Fruit fly (Drosophila melanogaster): ENCODE measurements around the gene CG13405.

Gene CG13405

DNA sequence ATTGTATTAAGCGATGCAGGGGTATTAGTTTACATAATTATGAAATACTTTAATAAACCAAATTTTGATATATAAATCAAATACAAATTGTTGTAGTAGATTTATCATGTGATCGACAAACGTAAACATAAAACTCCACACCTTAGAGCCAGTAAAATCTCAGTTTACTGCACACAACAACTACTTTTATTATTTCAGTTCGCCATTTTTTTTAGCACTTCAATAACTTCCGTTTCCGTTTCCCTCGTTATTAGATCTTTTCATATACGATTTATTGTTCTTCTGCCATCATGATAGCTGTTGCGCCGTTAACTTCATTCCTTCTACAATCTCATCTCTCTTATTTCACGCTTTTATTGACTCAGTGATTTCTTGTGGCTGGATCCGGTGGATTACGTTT lies at the start of gene CG13405:
TSS of gene CG13405 (minus strand) at position 101 of the 400 bp plus-strand sequence.
- TF ChIP-seq psq (optimal IDR thresholded peaks at IDR 0.05) (no peak), pan (optimal IDR thresholded peaks at IDR 0.05) (no peak), usp (GFP tag; optimal IDR thresholded peaks at IDR 0.05) (no peak), Dll (optimal IDR thresholded peaks at IDR 0.05) (no peak), CG8478 (optimal IDR thresholded peaks at IDR 0.05) (no peak), EcR (GFP tag; optimal IDR thresholded peaks at IDR 0.05) (no peak)

DNA sequence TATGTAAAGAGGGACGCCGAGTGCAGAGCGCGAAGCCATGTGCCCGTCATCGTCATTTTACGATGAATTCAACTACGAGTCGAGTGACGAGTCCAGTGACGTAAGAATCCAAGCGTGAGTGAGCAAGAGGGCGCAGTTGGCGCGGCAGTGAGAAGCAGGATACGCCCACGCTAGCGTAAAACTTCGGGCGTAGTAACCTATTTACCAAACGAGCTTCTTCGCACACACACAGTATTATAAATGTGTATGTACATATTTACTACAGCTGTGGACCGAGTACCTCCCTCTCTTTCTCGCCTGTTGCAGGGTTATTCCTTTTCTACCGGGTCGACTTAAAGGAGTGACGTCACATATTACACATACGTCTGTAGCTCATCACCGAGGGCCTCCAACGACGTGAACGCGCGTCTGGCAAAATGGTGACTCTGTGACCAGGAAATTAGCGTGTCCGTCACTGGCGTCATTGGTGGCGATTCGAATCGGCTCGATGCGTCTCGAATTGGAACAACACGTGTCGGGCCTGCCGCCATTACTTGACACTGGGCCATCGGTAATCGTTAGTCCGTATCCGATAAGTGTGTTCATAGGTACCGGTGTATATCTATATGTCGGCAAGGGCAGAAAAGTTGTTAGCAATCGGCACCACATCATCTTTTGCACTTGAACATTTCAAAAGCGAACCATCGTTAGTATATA lies 48.8 kb upstream of the CG13405 start:
- TF ChIP-seq Dll (optimal IDR thresholded peaks at IDR 0.05): no peak
- no peak for TF ChIP-seq EcR (GFP tag; optimal IDR thresholded peaks at IDR 0.05)
- no peak for TF ChIP-seq usp (GFP tag; optimal IDR thresholded peaks at IDR 0.05)
- TF ChIP-seq pan (optimal IDR thresholded peaks at IDR 0.05): no peak
- no peak for TF ChIP-seq psq (optimal IDR thresholded peaks at IDR 0.05)
- TF ChIP-seq CG8478 (optimal IDR thresholded peaks at IDR 0.05): no peak

DNA sequence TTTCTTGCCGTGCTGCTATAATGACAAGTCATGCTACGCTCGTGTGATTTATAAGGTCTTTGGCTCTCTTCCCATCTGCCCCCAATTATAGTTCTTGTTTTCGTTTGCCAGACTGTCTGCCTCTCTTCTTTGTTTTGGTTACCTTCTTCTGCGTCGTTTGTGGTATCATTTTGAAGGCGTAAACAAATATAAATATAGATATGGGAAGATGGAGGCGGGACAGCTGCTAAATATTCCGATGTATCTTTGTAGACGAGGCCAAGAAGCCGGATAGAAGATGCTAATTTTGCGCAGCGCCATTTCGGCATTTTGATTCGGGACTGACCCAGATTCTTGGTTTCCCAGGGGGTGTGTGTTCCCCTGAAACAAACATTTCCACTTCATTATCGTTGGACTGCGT lies 44.3 kb upstream of the CG13405 start:
- TF ChIP-seq Dll (optimal IDR thresholded peaks at IDR 0.05) (no peak), EcR (GFP tag; optimal IDR thresholded peaks at IDR 0.05) (no peak), usp (GFP tag; optimal IDR thresholded peaks at IDR 0.05) (no peak), CG8478 (optimal IDR thresholded peaks at IDR 0.05) (no peak), pan (optimal IDR thresholded peaks at IDR 0.05) (no peak), psq (optimal IDR thresholded peaks at IDR 0.05) (no peak)

DNA sequence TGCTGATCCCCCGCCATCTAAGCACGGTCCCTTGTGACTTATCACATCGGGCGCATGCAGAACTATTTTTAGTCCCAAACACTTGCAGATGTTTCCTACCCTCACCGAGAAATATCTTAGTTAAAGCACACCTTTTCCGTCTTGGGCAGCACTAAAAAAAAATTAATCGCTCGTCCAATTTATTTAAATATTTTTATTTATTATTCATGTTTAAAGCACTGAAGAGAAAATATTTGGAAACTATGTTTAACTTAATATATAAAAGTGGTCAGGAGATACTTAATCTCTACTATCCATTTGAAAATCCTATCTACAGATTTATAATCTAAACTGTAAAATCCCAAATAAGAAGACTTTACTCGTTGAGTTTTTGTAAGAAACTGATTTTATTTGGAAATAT lies 34.8 kb upstream of the CG13405 start:
- TF ChIP-seq CG8478 (optimal IDR thresholded peaks at IDR 0.05): no peak
- no peak for TF ChIP-seq Dll (optimal IDR thresholded peaks at IDR 0.05)
- no peak for TF ChIP-seq pan (optimal IDR thresholded peaks at IDR 0.05)
- no peak for TF ChIP-seq psq (optimal IDR thresholded peaks at IDR 0.05)
- no peak for TF ChIP-seq EcR (GFP tag; optimal IDR thresholded peaks at IDR 0.05)
- no peak for TF ChIP-seq usp (GFP tag; optimal IDR thresholded peaks at IDR 0.05)

DNA sequence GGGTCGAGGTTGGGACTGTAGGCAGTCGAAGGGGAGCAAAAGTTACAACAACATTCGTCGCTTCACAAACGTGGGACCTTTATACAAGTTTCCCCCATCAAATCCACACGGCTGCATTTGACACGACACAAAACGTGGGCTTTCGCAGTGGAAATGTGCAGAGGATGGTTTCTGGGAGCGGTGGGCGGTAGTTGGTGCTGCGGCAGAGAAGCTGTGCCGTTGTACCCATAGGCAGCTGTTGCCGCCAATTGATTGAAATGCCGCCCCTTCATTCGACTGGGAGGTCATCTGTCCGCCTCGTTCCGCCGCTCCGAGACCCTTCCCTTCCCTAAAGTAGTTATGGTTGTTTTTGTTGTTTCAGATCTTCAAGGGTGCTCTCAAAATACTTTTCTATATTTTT lies 33.9 kb upstream of the CG13405 start:
- TF ChIP-seq pan (optimal IDR thresholded peaks at IDR 0.05) (no peak), psq (optimal IDR thresholded peaks at IDR 0.05) (no peak), EcR (GFP tag; optimal IDR thresholded peaks at IDR 0.05) (no peak), usp (GFP tag; optimal IDR thresholded peaks at IDR 0.05) (no peak), CG8478 (optimal IDR thresholded peaks at IDR 0.05) (no peak), Dll (optimal IDR thresholded peaks at IDR 0.05) (no peak)

DNA sequence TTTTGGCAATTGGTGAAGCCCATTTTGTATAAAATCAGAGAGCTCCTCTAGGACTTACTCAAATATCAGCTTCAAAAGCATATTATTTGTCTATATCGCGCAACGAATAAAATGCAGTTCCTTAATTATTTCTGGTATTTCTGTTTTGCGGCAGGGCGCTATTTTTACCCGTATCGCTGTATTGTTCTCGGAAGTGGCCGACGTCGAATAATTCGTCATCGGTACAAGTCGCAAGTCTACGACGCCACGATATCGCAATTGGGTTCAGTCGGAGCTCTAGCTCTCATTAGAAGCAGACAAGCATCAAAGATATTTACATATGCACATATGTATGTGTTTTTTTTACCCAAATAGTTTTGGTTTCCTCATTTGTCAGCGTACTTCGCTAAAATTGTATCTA lies 28.9 kb upstream of the CG13405 start:
- TF ChIP-seq pan (optimal IDR thresholded peaks at IDR 0.05) (no peak), usp (GFP tag; optimal IDR thresholded peaks at IDR 0.05) (no peak)

DNA sequence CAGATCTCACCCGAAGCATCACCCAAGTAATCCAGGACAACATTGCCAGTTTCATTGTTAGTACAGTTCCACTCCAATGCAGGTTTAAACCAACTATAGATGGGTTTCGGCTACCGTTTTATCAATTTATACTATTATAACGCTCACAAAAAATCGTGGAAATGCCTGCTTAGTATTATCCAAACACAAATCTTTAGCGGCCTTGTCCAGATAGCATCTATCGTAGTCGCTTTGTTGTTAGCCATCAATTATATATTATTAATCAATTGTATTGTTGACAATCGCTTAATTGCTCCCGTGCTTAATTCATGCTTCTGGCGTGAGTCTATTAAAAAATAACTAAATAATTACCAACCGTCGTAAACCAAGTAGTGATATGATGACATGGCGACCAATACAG lies 23.1 kb upstream of the CG13405 start, which contains the start of gene CG12483:
TSS of gene CG12483 (minus strand) at position 101 of the 400 bp plus-strand sequence.
- TF ChIP-seq usp (GFP tag; optimal IDR thresholded peaks at IDR 0.05): no peak
- no peak for TF ChIP-seq psq (optimal IDR thresholded peaks at IDR 0.05)
- TF ChIP-seq CG8478 (optimal IDR thresholded peaks at IDR 0.05): no peak
- TF ChIP-seq pan (optimal IDR thresholded peaks at IDR 0.05): no peak
- no peak for TF ChIP-seq Dll (optimal IDR thresholded peaks at IDR 0.05)
- no peak for TF ChIP-seq EcR (GFP tag; optimal IDR thresholded peaks at IDR 0.05)

DNA sequence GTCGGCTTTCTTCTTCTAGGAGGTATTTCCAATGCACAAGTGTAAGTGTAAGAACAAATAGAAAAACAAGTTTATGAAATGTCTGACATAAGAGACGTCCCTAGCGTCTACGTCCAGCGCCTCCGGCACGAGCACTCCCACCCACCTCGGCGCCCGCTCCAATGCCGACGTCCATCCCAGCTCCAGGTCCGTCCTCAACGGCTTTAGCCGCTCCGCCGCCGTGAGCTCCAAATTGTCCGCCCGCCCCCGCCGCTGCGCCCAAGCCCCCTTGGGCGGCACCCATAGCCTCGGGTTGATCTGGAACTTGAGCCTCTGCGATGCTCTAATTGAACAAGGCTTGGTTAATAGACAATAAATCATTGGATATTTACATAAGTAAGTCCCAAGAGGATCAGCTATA lies 22.7 kb upstream of the CG13405 start:
- no peak for TF ChIP-seq CG8478 (optimal IDR thresholded peaks at IDR 0.05)
- no peak for TF ChIP-seq psq (optimal IDR thresholded peaks at IDR 0.05)
- TF ChIP-seq pan (optimal IDR thresholded peaks at IDR 0.05): no peak
- TF ChIP-seq usp (GFP tag; optimal IDR thresholded peaks at IDR 0.05): no peak
- TF ChIP-seq EcR (GFP tag; optimal IDR thresholded peaks at IDR 0.05): no peak
- no peak for TF ChIP-seq Dll (optimal IDR thresholded peaks at IDR 0.05)

DNA sequence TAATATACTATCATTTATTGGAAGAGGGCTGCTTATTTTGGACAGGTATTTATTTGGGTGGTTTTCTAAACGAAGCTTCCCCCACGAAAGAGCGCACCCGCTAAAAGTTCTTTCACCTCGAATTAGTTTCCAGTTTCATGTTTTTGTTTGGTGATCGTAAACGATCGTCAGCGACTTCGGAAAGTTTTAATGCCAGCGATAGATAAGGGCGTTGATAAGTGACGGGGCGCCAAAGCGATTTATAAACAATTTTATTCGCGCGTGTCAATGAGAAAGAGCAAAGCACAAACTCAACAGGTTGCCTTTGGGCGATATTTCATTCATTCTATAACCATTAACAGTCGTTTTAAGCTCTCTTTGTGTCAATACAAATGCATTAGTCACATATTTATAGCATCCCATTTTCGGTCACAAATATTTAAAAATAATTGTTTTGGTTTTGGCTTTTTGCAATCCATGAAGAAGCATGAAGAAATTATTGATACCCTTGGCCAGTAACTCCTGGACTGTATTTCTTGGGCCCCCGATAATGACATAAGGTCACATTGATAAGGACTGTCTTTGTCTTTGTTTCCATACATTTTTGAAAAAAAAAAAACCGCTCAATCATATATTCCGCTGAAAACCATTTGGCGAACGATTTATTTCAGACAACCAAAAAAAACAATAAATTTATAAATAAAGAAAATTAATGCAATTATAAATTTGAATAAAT lies 20.4 kb upstream of the CG13405 start:
- TF ChIP-seq Dll (optimal IDR thresholded peaks at IDR 0.05) (no peak), usp (GFP tag; optimal IDR thresholded peaks at IDR 0.05) (no peak), EcR (GFP tag; optimal IDR thresholded peaks at IDR 0.05) (no peak), psq (optimal IDR thresholded peaks at IDR 0.05) (no peak), pan (optimal IDR thresholded peaks at IDR 0.05) (no peak), CG8478 (optimal IDR thresholded peaks at IDR 0.05) (no peak)

DNA sequence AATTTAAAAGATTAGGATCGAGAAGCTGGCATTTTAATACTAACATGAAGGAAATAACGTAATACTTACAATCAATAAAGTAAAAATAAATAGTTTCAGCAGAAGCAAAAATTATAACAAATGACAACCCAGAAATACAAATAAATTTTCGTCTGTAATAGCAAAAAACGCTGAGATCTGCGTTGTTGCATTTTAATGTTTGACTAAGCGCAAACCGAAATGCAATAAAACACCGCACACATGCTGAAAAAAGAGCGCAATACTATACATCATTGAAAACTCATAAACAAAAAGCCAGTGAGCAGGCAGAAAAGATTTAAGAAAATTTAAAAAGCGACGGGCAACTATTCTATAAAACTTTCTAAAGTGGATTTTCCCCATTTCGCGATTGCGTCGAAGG lies 19.7 kb upstream of the CG13405 start:
- TF ChIP-seq Dll (optimal IDR thresholded peaks at IDR 0.05) (no peak), pan (optimal IDR thresholded peaks at IDR 0.05) (no peak), EcR (GFP tag; optimal IDR thresholded peaks at IDR 0.05) (no peak), psq (optimal IDR thresholded peaks at IDR 0.05) (no peak), CG8478 (optimal IDR thresholded peaks at IDR 0.05) (no peak), usp (GFP tag; optimal IDR thresholded peaks at IDR 0.05) (no peak)

DNA sequence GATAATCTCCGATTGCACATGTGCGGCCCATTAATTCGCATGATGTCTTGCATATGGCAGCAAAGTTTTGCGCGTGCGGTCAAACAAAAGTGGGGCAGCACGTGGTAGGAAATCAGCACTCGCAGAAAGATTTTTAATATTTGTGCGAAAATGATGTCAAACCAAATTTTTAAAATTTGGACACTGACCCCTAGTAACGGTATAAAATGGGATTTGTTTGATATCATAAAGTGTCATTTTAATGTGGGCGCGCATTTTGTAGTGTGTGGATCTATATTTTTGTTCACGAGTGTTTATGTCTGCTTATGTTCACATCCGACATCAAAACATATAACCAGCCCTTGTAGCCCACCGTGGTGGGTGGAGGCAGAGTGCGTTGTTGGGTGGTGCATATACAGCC lies 18.9 kb upstream of the CG13405 start:
- TF ChIP-seq pan (optimal IDR thresholded peaks at IDR 0.05): no peak
- no peak for TF ChIP-seq psq (optimal IDR thresholded peaks at IDR 0.05)
- no peak for TF ChIP-seq usp (GFP tag; optimal IDR thresholded peaks at IDR 0.05)

DNA sequence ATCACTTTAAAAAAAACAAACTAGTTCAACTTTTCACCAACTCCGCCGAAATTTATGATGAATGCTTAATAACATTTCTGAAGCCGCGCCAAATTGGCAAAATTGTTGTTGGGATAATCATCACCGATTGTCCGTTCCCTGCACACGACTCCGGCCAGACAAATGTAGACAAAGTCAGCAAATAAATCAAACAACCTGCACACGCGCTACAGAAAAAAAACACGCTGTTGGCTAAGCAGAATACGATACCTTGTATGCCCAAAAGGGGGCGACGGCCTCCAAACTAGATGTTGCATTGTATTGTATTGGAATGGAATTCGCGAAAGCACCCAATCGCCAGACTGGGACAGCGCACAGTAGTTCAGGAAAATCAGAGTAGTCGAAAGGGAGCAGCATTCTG lies 18.4 kb upstream of the CG13405 start:
- TF ChIP-seq EcR (GFP tag; optimal IDR thresholded peaks at IDR 0.05) (no peak), psq (optimal IDR thresholded peaks at IDR 0.05) (no peak), CG8478 (optimal IDR thresholded peaks at IDR 0.05) (no peak), usp (GFP tag; optimal IDR thresholded peaks at IDR 0.05) (no peak), Dll (optimal IDR thresholded peaks at IDR 0.05) (no peak), pan (optimal IDR thresholded peaks at IDR 0.05) (no peak)
